Worm (Caenorhabditis elegans) whole organism, L4 larva: ENCODE data around the gene eif-2A.

Experiments
- ama-1 ChIP-seq: fragments of 150-350 bp; optimal IDR thresholded peaks from 2 replicates; lab custom pipeline; 2014; ENCODE audit warnings: inconsistent platforms, mixed read lengths
- ceh-44 ChIP-seq: fragments of 200-800 bp; sonication (Bioruptor generic); IDR thresholded peaks from 2 replicates; pipeline ENCODE4 v1.3.6; 2022; ENCODE audit warnings: missing genetic modification reagents, missing genetic modification characterization, missing compliant biosample characterization
- daf-19 ChIP-seq: fragments of 200-800 bp; sonication (Bioruptor generic); conservative IDR thresholded peaks from 2 replicates; pipeline ENCODE4 v1.3.6; 2022; ENCODE audit warnings: missing genetic modification characterization, missing compliant biosample characterization
- dmd-8 ChIP-seq: fragments of 200-800 bp; sonication (Bioruptor generic); IDR thresholded peaks from 2 replicates; pipeline ENCODE4 v1.3.6; 2022; ENCODE audit warnings: missing genetic modification characterization, missing compliant biosample characterization
- duxl-1 ChIP-seq: sonication (generic microtip); optimal IDR thresholded peaks from 2 replicates; lab custom pipeline; 2016; ENCODE audit warnings: mild to moderate bottlenecking, missing genetic modification characterization, moderate library complexity, missing compliant biosample characterization; ENCODE audit not compliant: poor library complexity
- lin-15B ChIP-seq: fragments of 150-350 bp; sonication (generic microtip); optimal IDR thresholded peaks from 3 replicates; lab custom pipeline; 2014; ENCODE audit warnings: missing biosample characterization, missing genetic modification characterization
- lsy-2 ChIP-seq, 2 experiments: fragments of 150-350 bp in 1 of 2; sonication (generic microtip) in 1 of 2; optimal IDR thresholded peaks; 2 replicates each; lab custom pipeline; 2014 to 2017; ENCODE audit warnings: missing biosample characterization in 2 of 2, missing genetic modification characterization in 2 of 2
- mep-1 ChIP-seq: fragments of 150-350 bp; sonication (generic microtip); optimal IDR thresholded peaks from 3 replicates; lab custom pipeline; 2014; ENCODE audit warnings: missing biosample characterization, missing genetic modification characterization
- nhr-237 ChIP-seq: sonication (generic microtip); optimal IDR thresholded peaks from 2 replicates; lab custom pipeline; 2017; ENCODE audit warnings: missing biosample characterization, missing genetic modification characterization
- nhr-77 ChIP-seq: fragments of 150-350 bp; optimal IDR thresholded peaks from 2 replicates; lab custom pipeline; 2014; ENCODE audit warnings: missing biosample characterization, missing genetic modification characterization
- pqm-1 ChIP-seq: sonication (generic microtip); optimal IDR thresholded peaks from 2 replicates; lab custom pipeline; 2017; ENCODE audit warnings: missing biosample characterization, missing genetic modification characterization
- spr-3 ChIP-seq: fragments of 200-800 bp; sonication (Bioruptor generic); optimal IDR thresholded peaks from 2 replicates; lab custom pipeline; 2018; ENCODE audit warnings: mild to moderate bottlenecking, missing genetic modification characterization, missing compliant biosample characterization
- zfp-3 ChIP-seq: fragments of 200-800 bp; sonication (Bioruptor generic); conservative IDR thresholded peaks from 2 replicates; pipeline ENCODE4 v1.3.6; 2022; ENCODE audit warnings: missing genetic modification reagents, missing genetic modification characterization, missing compliant biosample characterization
- ztf-11 ChIP-seq: fragments of 150-350 bp; optimal IDR thresholded peaks from 2 replicates; lab custom pipeline; 2014; ENCODE audit warnings: missing biosample characterization, missing genetic modification characterization

DNA sequence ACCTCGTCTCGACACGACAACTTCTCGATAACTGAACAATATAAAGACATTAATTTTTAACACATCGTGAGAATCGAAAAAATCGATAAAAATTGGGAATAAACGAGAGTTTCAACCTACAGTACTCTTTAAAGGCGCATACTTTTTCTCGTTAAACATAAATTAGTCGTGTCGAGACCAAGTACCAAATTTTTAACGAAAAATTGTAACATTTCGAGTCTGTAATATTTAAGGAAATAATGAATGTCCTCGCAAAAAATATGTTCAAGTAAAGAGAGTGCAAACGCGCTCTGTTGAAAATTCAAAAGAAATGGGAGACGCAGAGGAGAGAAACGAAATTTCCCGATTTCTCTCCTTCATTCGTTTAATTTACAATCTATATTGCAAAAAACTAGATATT lies 33.7 kb downstream of the eif-2A start:
- TF ChIP-seq daf-19 (GFP tag; lab: Robert Waterston, UW) = no peak
- no peak for TF ChIP-seq ztf-11
- TF ChIP-seq zfp-3 (GFP tag; lab: Robert Waterston, UW) = peak; percentile 47; the same call in 1 of the 2 replicates
- no peak for TF ChIP-seq pqm-1 (tag; lab: Kevin White, UChicago)
- TF ChIP-seq mep-1 (tag; lab: Kevin White, UChicago) = peak; percentile 68
- TF ChIP-seq ceh-44 (GFP tag; lab: Robert Waterston, UW) = no peak
- TF ChIP-seq nhr-77 (tag; lab: Kevin White, UChicago) = no peak
- TF ChIP-seq nhr-237 = no peak
- TF ChIP-seq ama-1 (lab: Kevin White, UChicago) = peak; percentile 56
- no peak for TF ChIP-seq dmd-8
- TF ChIP-seq lin-15B (tag; lab: Kevin White, UChicago) = no peak
- peak in 1 of 2 experiments; percentile 31 for TF ChIP-seq lsy-2 (tag; optimal IDR thresholded peaks at IDR 0.05; lab: Kevin White, UChicago)
- TF ChIP-seq spr-3 = no peak
- no peak for TF ChIP-seq duxl-1
